Worm (Caenorhabditis elegans) whole organism, L3 larva: ENCODE results near the gene srlf-27.

Experiments
- ZK546.5 ChIP-seq: sonication (generic microtip); optimal IDR thresholded peaks from 2 replicates; lab custom pipeline; 2017; ENCODE audit warnings: missing biosample characterization, missing genetic modification characterization
- aly-2 ChIP-seq: fragments of 150-350 bp; optimal IDR thresholded peaks from 2 replicates; lab custom pipeline; 2014; ENCODE audit warnings: missing biosample characterization, missing genetic modification characterization
- ceh-28 ChIP-seq: fragments of 150-350 bp; optimal IDR thresholded peaks from 2 replicates; lab custom pipeline; 2014; ENCODE audit warnings: missing biosample characterization, missing genetic modification reagents, missing genetic modification characterization
- ceh-82 ChIP-seq: fragments of 150-350 bp; optimal IDR thresholded peaks from 2 replicates; lab custom pipeline; 2014; ENCODE audit warnings: missing biosample characterization, missing genetic modification characterization
- ceh-9 ChIP-seq: sonication (generic microtip); optimal IDR thresholded peaks from 2 replicates; lab custom pipeline; 2018; ENCODE audit warnings: missing biosample characterization, missing genetic modification characterization
- daf-12 ChIP-seq: fragments of 150-350 bp; optimal IDR thresholded peaks from 2 replicates; lab custom pipeline; 2014; ENCODE audit warnings: missing biosample characterization, missing genetic modification reagents, missing genetic modification characterization
- egl-27 ChIP-seq: sonication (generic microtip); optimal IDR thresholded peaks from 4 replicates; lab custom pipeline; 2017; ENCODE audit warnings: missing biosample characterization, missing genetic modification reagents, missing genetic modification characterization
- egl-5 ChIP-seq: fragments of 150-350 bp; optimal IDR thresholded peaks from 2 replicates; lab custom pipeline; 2017; ENCODE audit warnings: missing biosample characterization, missing genetic modification reagents, missing genetic modification characterization, inconsistent platforms
- elt-1 ChIP-seq: fragments of 150-350 bp; optimal IDR thresholded peaks from 2 replicates; lab custom pipeline; 2014; ENCODE audit warnings: missing biosample characterization, missing genetic modification characterization
- elt-2 ChIP-seq: sonication (generic microtip); optimal IDR thresholded peaks from 2 replicates; lab custom pipeline; 2016; ENCODE audit warnings: missing genetic modification reagents, mild to moderate bottlenecking, missing genetic modification characterization, missing compliant biosample characterization
- eor-1 ChIP-seq, 2 experiments: fragments of 150-350 bp; optimal IDR thresholded peaks; 2 replicates each; lab custom pipeline; 2014 to 2018; ENCODE audit warnings: missing biosample characterization in 2 of 2, missing genetic modification characterization in 2 of 2
- fkh-10 ChIP-seq: sonication (generic microtip); optimal IDR thresholded peaks from 2 replicates; lab custom pipeline; 2017; ENCODE audit warnings: missing biosample characterization, missing genetic modification reagents, missing genetic modification characterization
- fkh-2 ChIP-seq: fragments of 150-350 bp; optimal IDR thresholded peaks from 2 replicates; lab custom pipeline; 2014; ENCODE audit warnings: missing biosample characterization, missing genetic modification reagents, missing genetic modification characterization
- fos-1 ChIP-seq: fragments of 150-350 bp; optimal IDR thresholded peaks from 2 replicates; lab custom pipeline; 2014; ENCODE audit warnings: missing biosample characterization, missing genetic modification characterization
- hmg-11 ChIP-seq: sonication (generic microtip); optimal IDR thresholded peaks from 2 replicates; lab custom pipeline; 2016; ENCODE audit warnings: missing genetic modification characterization, missing compliant biosample characterization
- jun-1 ChIP-seq: fragments of 150-350 bp; optimal IDR thresholded peaks from 2 replicates; lab custom pipeline; 2014; ENCODE audit warnings: missing biosample characterization, missing genetic modification reagents, missing genetic modification characterization
- lin-15B ChIP-seq: fragments of 150-350 bp; optimal IDR thresholded peaks from 2 replicates; lab custom pipeline; 2014; ENCODE audit warnings: missing biosample characterization, missing genetic modification characterization
- lin-39 ChIP-seq: fragments of 150-350 bp; optimal IDR thresholded peaks from 2 replicates; lab custom pipeline; 2018; ENCODE audit warnings: missing biosample characterization, missing genetic modification reagents, missing genetic modification characterization
- lsy-12 ChIP-seq: sonication (generic microtip); optimal IDR thresholded peaks from 2 replicates; lab custom pipeline; 2016; ENCODE audit warnings: mild to moderate bottlenecking, missing genetic modification characterization, missing compliant biosample characterization
- mdl-1 ChIP-seq: fragments of 150-350 bp; optimal IDR thresholded peaks from 2 replicates; lab custom pipeline; 2014; ENCODE audit warnings: missing biosample characterization, missing genetic modification characterization
- mml-1 ChIP-seq: fragments of 150-350 bp; sonication (generic microtip); optimal IDR thresholded peaks from 3 replicates; lab custom pipeline; 2014; ENCODE audit warnings: missing biosample characterization, missing genetic modification characterization
- nfya-1 ChIP-seq: sonication (generic microtip); optimal IDR thresholded peaks from 2 replicates; lab custom pipeline; 2017; ENCODE audit warnings: missing genetic modification characterization, mild to moderate bottlenecking, missing compliant biosample characterization, antibody characterized with exemption, moderate library complexity; ENCODE audit not compliant: insufficient read depth
- nhr-11 ChIP-seq: fragments of 150-350 bp; optimal IDR thresholded peaks from 2 replicates; lab custom pipeline; 2014; ENCODE audit warnings: missing biosample characterization, missing genetic modification characterization
- nhr-12 ChIP-seq: fragments of 150-350 bp; optimal IDR thresholded peaks from 2 replicates; lab custom pipeline; 2014; ENCODE audit warnings: missing biosample characterization, missing genetic modification characterization
- nhr-23 ChIP-seq: fragments of 150-350 bp; optimal IDR thresholded peaks from 2 replicates; lab custom pipeline; 2014; ENCODE audit warnings: missing biosample characterization, missing genetic modification reagents, missing genetic modification characterization
- nhr-237 ChIP-seq: fragments of 150-350 bp; optimal IDR thresholded peaks from 2 replicates; lab custom pipeline; 2014; ENCODE audit warnings: missing biosample characterization, missing genetic modification characterization
- nhr-25 ChIP-seq: sonication (generic microtip); optimal IDR thresholded peaks from 2 replicates; lab custom pipeline; 2017; ENCODE audit warnings: missing biosample characterization, missing genetic modification characterization
- nhr-28 ChIP-seq: fragments of 150-350 bp; optimal IDR thresholded peaks from 2 replicates; lab custom pipeline; 2014; ENCODE audit warnings: missing biosample characterization, missing genetic modification characterization
- nhr-43 ChIP-seq: sonication (generic microtip); optimal IDR thresholded peaks from 2 replicates; lab custom pipeline; 2016; ENCODE audit warnings: mild to moderate bottlenecking, missing genetic modification characterization, missing compliant biosample characterization; ENCODE audit not compliant: poor library complexity, severe bottlenecking
- nhr-67 ChIP-seq: fragments of 150-350 bp; optimal IDR thresholded peaks from 2 replicates; lab custom pipeline; 2014; ENCODE audit warnings: missing biosample characterization, missing genetic modification characterization
- nhr-77 ChIP-seq: fragments of 150-350 bp; optimal IDR thresholded peaks from 2 replicates; lab custom pipeline; 2014; ENCODE audit warnings: missing biosample characterization, missing genetic modification characterization
- sea-2 ChIP-seq: fragments of 150-350 bp; sonication (generic microtip); optimal IDR thresholded peaks from 4 replicates; lab custom pipeline; 2014; ENCODE audit warnings: missing biosample characterization, missing genetic modification reagents, missing genetic modification characterization
- skn-1 ChIP-seq: fragments of 150-350 bp; optimal IDR thresholded peaks from 2 replicates; lab custom pipeline; 2014; ENCODE audit warnings: missing biosample characterization, missing genetic modification characterization
- snpc-4 ChIP-seq: fragments of 150-350 bp; optimal IDR thresholded peaks from 2 replicates; lab custom pipeline; 2014; ENCODE audit warnings: missing biosample characterization, missing genetic modification characterization
- tbx-2 ChIP-seq: sonication (generic microtip); optimal IDR thresholded peaks from 2 replicates; lab custom pipeline; 2016; ENCODE audit warnings: mild to moderate bottlenecking, missing genetic modification characterization, missing compliant biosample characterization
- unc-39 ChIP-seq: sonication (generic microtip); optimal IDR thresholded peaks from 4 replicates; lab custom pipeline; 2017; ENCODE audit warnings: missing biosample characterization, missing genetic modification characterization
- zag-1 ChIP-seq: fragments of 150-350 bp; optimal IDR thresholded peaks from 2 replicates; lab custom pipeline; 2014; ENCODE audit warnings: missing biosample characterization, missing genetic modification characterization
- ztf-11 ChIP-seq: fragments of 150-350 bp; optimal IDR thresholded peaks from 2 replicates; lab custom pipeline; 2014; ENCODE audit warnings: missing biosample characterization, missing genetic modification characterization
- ztf-4 ChIP-seq: fragments of 150-350 bp; optimal IDR thresholded peaks from 2 replicates; lab custom pipeline; 2014; ENCODE audit warnings: missing biosample characterization, missing genetic modification characterization

srlf-27 gene

ce11 chrIV:14622109-14622508 is 15.4 kb upstream of the srlf-27 start:
- no peak for TF ChIP-seq ceh-28
- TF ChIP-seq nhr-67 (tag; lab: Kevin White, UChicago): no peak
- TF ChIP-seq nhr-11 (tag; lab: Kevin White, UChicago): peak; percentile 61
- TF ChIP-seq lin-39 (tag; lab: Kevin White, UChicago): peak; percentile 66
- TF ChIP-seq ztf-11 (tag; lab: Kevin White, UChicago): no peak
- TF ChIP-seq lsy-12: no peak
- no peak for TF ChIP-seq fkh-2 (tag; lab: Kevin White, UChicago)
- TF ChIP-seq jun-1 (tag; lab: Kevin White, UChicago): no peak
- peak; percentile 41 for TF ChIP-seq nfya-1 (tag; lab: Kevin White, UChicago)
- no peak for TF ChIP-seq nhr-77 (tag; lab: Kevin White, UChicago)
- TF ChIP-seq, all 47 proteins: peak for 3

- TF ChIP-seq ceh-28 (no peak), nfya-1 (tag; lab: Kevin White, UChicago) (no peak), skn-1 (no peak), zag-1 (tag; lab: Kevin White, UChicago) (no peak), eor-1 (tag; optimal IDR thresholded peaks at IDR 0.05; lab: Kevin White, UChicago) (no peak), elt-1 (tag; lab: Kevin White, UChicago) (no peak), unc-39 (tag; lab: Kevin White, UChicago) (no peak), fkh-2 (tag; lab: Kevin White, UChicago) (no peak), nhr-237 (tag; lab: Kevin White, UChicago) (no peak), jun-1 (tag; lab: Kevin White, UChicago) (no peak), nhr-77 (tag; lab: Kevin White, UChicago) (no peak), nhr-23 (tag; lab: Kevin White, UChicago) (no peak), lin-15B (no peak), egl-5 (tag; lab: Kevin White, UChicago) (no peak), fkh-10 (no peak), lsy-12 (no peak), nhr-28 (tag; lab: Kevin White, UChicago) (no peak), ZK546.5 (tag; lab: Kevin White, UChicago) (no peak), tbx-2 (tag; lab: Kevin White, UChicago) (no peak)
These were observed 5.8 kb upstream of the srlf-27 start for ce11 chrIV:14631726-14632125.

- TF ChIP-seq daf-12 (tag; lab: Kevin White, UChicago) (no peak), aly-2 (no peak), nhr-43 (tag; lab: Kevin White, UChicago) (no peak), fos-1 (tag; lab: Kevin White, UChicago) (no peak), mml-1 (tag; lab: Kevin White, UChicago) (no peak), hmg-11 (tag; lab: Kevin White, UChicago) (no peak), mdl-1 (tag; lab: Kevin White, UChicago) (no peak), lsy-12 (no peak), tbx-2 (tag; lab: Kevin White, UChicago) (no peak), egl-27 (no peak), nhr-12 (tag; lab: Kevin White, UChicago) (no peak), ceh-82 (no peak), skn-1 (no peak), fkh-2 (tag; lab: Kevin White, UChicago) (no peak), sea-2 (GFP tag; lab: Kevin White, UChicago) (no peak), zag-1 (tag; lab: Kevin White, UChicago) (no peak), snpc-4 (tag; lab: Kevin White, UChicago) (no peak), lin-39 (tag; lab: Kevin White, UChicago) (no peak), ceh-28 (no peak), ZK546.5 (tag; lab: Kevin White, UChicago) (no peak)
- TF ChIP-seq, all 47 proteins: peak for 0
These were observed 4.7 kb upstream of the srlf-27 start, which contains the start of gene irld-4 for ce11 chrIV:14632799-14633198. Gene irld-4 (plus strand): TSS chrIV:14633099.

ce11 chrIV:14634826-14635225 is 2.7 kb upstream of the srlf-27 start, which contains the start of gene ule-2:
Gene ule-2 (plus strand): TSS chrIV:14635126.
- TF ChIP-seq elt-2 (tag; lab: Kevin White, UChicago) (no peak), mdl-1 (tag; lab: Kevin White, UChicago) (no peak), nhr-237 (tag; lab: Kevin White, UChicago) (no peak), nhr-77 (tag; lab: Kevin White, UChicago) (no peak), ZK546.5 (tag; lab: Kevin White, UChicago) (no peak), fos-1 (tag; lab: Kevin White, UChicago) (no peak), nhr-25 (tag; lab: Kevin White, UChicago) (no peak), nhr-11 (tag; lab: Kevin White, UChicago) (no peak), nhr-67 (tag; lab: Kevin White, UChicago) (no peak), zag-1 (tag; lab: Kevin White, UChicago) (no peak), lsy-12 (no peak), ceh-9 (tag; lab: Kevin White, UChicago) (no peak), fkh-10 (no peak), hmg-11 (tag; lab: Kevin White, UChicago) (no peak), ztf-4 (tag; lab: Kevin White, UChicago) (no peak), ceh-28 (no peak)
